Worm (Caenorhabditis elegans): ENCODE data around the gene R07B7.12.

R07B7.12 gene

ce11 chrV:12098123-12098522 lies 9.2 kb downstream of the R07B7.12 start, which contains the start of gene nhr-209:
Gene nhr-209 (plus strand): TSS chrV:12098149.
- no peak for TF ChIP-seq ama-1 (optimal IDR thresholded peaks at IDR 0.05)
- TF ChIP-seq scrt-1 (GFP tag; IDR thresholded peaks at IDR 0.05) = no peak
- TF ChIP-seq ceh-13 (GFP tag; optimal IDR thresholded peaks at IDR 0.05) = no peak
- no peak for TF ChIP-seq ets-7 (tag; optimal IDR thresholded peaks at IDR 0.05)
- no peak for TF ChIP-seq sea-1 (GFP tag; conservative IDR thresholded peaks at IDR 0.05)
- no peak for TF ChIP-seq aly-1 (tag; optimal IDR thresholded peaks at IDR 0.05)
- no peak for TF ChIP-seq F13C5.2 (tag; optimal IDR thresholded peaks at IDR 0.05)
- TF ChIP-seq tra-4 (tag; optimal IDR thresholded peaks at IDR 0.05) = no peak
- no peak for TF ChIP-seq hnd-1 (tag; optimal IDR thresholded peaks at IDR 0.05)
- TF ChIP-seq flt-1 (GFP tag; IDR thresholded peaks at IDR 0.05) = no peak
- TF ChIP-seq tbx-11 (GFP tag; IDR thresholded peaks at IDR 0.05) = no peak
- no peak for TF ChIP-seq hmbx-1 (tag; optimal IDR thresholded peaks at IDR 0.05)
- no peak for TF ChIP-seq pes-1 (GFP tag; IDR thresholded peaks at IDR 0.05)

ce11 chrV:12100794-12101343 lies 12.0 kb downstream of the R07B7.12 start, which contains the start of gene nhr-154:
Gene nhr-154 (plus strand): TSS chrV:12101293.
- no peak for TF ChIP-seq flt-1 (GFP tag; IDR thresholded peaks at IDR 0.05)
- TF ChIP-seq ceh-13 (GFP tag; optimal IDR thresholded peaks at IDR 0.05) = no peak
- TF ChIP-seq tbx-11 (GFP tag; IDR thresholded peaks at IDR 0.05) = no peak
- TF ChIP-seq ets-7 (tag; optimal IDR thresholded peaks at IDR 0.05) = no peak

DNA sequence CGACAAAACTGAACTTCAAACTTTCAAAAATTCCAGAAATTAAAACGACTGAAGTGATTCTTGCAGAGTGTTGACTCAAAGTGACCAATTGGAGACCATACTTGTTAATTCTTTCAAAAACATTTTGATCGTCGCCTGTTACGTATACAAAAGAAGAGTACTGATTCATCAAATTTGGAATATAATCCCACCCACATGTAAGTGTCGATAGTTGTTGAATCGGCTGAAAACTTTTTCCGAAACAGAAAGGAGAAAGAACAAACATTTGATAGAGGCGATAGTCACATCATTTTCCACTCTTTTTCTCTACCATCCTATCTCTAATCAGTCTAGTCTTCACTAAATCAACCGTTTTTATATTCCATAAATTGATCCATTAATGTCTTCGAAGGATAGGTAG lies 15.0 kb downstream of the R07B7.12 start, which contains the start of gene nhr-153:
nhr-153 (plus strand) TSS at position 301 of the 400 bp plus-strand sequence.
- TF ChIP-seq ceh-13 (GFP tag; optimal IDR thresholded peaks at IDR 0.05) (no peak), F13C5.2 (tag; optimal IDR thresholded peaks at IDR 0.05) (no peak), ets-7 (tag; optimal IDR thresholded peaks at IDR 0.05) (no peak), tbx-37 (GFP tag; conservative IDR thresholded peaks at IDR 0.05) (no peak), aly-1 (tag; optimal IDR thresholded peaks at IDR 0.05) (no peak), ama-1 (optimal IDR thresholded peaks at IDR 0.05) (no peak), hmbx-1 (tag; optimal IDR thresholded peaks at IDR 0.05) (no peak), tbx-11 (GFP tag; IDR thresholded peaks at IDR 0.05) (no peak), pes-1 (GFP tag; IDR thresholded peaks at IDR 0.05) (no peak), flt-1 (GFP tag; IDR thresholded peaks at IDR 0.05) (no peak), ceh-36 (tag; optimal IDR thresholded peaks at IDR 0.05) (no peak), hmg-4 (GFP tag; optimal IDR thresholded peaks at IDR 0.05) (no peak), hnd-1 (tag; optimal IDR thresholded peaks at IDR 0.05) (no peak)

- TF ChIP-seq hmg-4 (GFP tag; optimal IDR thresholded peaks at IDR 0.05) (no peak), ama-1 (optimal IDR thresholded peaks at IDR 0.05) (no peak), ceh-36 (tag; optimal IDR thresholded peaks at IDR 0.05) (no peak), pes-1 (GFP tag; IDR thresholded peaks at IDR 0.05) (no peak), ceh-13 (GFP tag; optimal IDR thresholded peaks at IDR 0.05) (no peak), F13C5.2 (tag; optimal IDR thresholded peaks at IDR 0.05) (no peak), tbx-37 (GFP tag; conservative IDR thresholded peaks at IDR 0.05) (no peak), hnd-1 (tag; optimal IDR thresholded peaks at IDR 0.05) (no peak), sea-1 (GFP tag; conservative IDR thresholded peaks at IDR 0.05) (no peak), B0310.2 (tag; optimal IDR thresholded peaks at IDR 0.05) (no peak), aly-1 (tag; optimal IDR thresholded peaks at IDR 0.05) (no peak), tbx-11 (GFP tag; IDR thresholded peaks at IDR 0.05) (no peak), ets-7 (tag; optimal IDR thresholded peaks at IDR 0.05) (no peak), tra-4 (tag; optimal IDR thresholded peaks at IDR 0.05) (no peak), scrt-1 (GFP tag; IDR thresholded peaks at IDR 0.05) (no peak), hmbx-1 (tag; optimal IDR thresholded peaks at IDR 0.05) (no peak)
These were observed 18.0 kb downstream of the R07B7.12 start, which contains the start of gene nhr-136 for ce11 chrV:12106841-12107240. Gene nhr-136 (plus strand): TSS chrV:12107141.

ce11 chrV:12111452-12111851 lies 22.6 kb downstream of the R07B7.12 start, which contains the start of gene lhpp-1:
Gene lhpp-1 (minus strand): TSS chrV:12111805.
- TF ChIP-seq hmbx-1 (tag; optimal IDR thresholded peaks at IDR 0.05) (no peak), ceh-36 (tag; optimal IDR thresholded peaks at IDR 0.05) (no peak), B0310.2 (tag; optimal IDR thresholded peaks at IDR 0.05) (no peak), tra-4 (tag; optimal IDR thresholded peaks at IDR 0.05) (no peak), aly-1 (tag; optimal IDR thresholded peaks at IDR 0.05) (no peak), sea-1 (GFP tag; conservative IDR thresholded peaks at IDR 0.05) (no peak), F13C5.2 (tag; optimal IDR thresholded peaks at IDR 0.05) (no peak), hnd-1 (tag; optimal IDR thresholded peaks at IDR 0.05) (no peak), pes-1 (GFP tag; IDR thresholded peaks at IDR 0.05) (no peak), scrt-1 (GFP tag; IDR thresholded peaks at IDR 0.05) (no peak)

DNA sequence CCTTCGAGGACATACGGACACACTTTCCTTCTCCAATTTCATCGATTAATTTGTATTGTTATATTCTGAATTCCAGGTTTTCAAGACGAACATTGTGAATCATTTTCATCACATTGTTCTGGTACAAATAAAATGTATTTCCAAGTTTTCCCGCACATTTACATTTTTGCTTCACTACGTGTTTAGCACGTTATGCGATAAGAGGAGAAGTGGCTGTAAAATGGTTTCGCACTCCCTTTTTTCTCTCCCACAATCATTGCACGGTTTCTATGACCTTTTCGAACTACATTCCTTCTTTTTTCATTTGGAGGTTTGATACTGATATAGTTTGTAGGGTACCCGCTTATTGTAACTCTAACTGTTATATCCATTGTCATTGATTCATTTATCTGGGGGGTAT lies 24.9 kb downstream of the R07B7.12 start:
- TF ChIP-seq hmg-4 (GFP tag; optimal IDR thresholded peaks at IDR 0.05) (no peak), hnd-1 (tag; optimal IDR thresholded peaks at IDR 0.05) (no peak), aly-1 (tag; optimal IDR thresholded peaks at IDR 0.05) (no peak), F13C5.2 (tag; optimal IDR thresholded peaks at IDR 0.05) (no peak), sea-1 (GFP tag; conservative IDR thresholded peaks at IDR 0.05) (no peak), pes-1 (GFP tag; IDR thresholded peaks at IDR 0.05) (no peak), tra-4 (tag; optimal IDR thresholded peaks at IDR 0.05) (no peak), ceh-36 (tag; optimal IDR thresholded peaks at IDR 0.05) (no peak), tbx-37 (GFP tag; conservative IDR thresholded peaks at IDR 0.05) (no peak), ets-7 (tag; optimal IDR thresholded peaks at IDR 0.05) (no peak), hmbx-1 (tag; optimal IDR thresholded peaks at IDR 0.05) (no peak), B0310.2 (tag; optimal IDR thresholded peaks at IDR 0.05) (no peak), ceh-13 (GFP tag; optimal IDR thresholded peaks at IDR 0.05) (no peak), tbx-11 (GFP tag; IDR thresholded peaks at IDR 0.05) (no peak), scrt-1 (GFP tag; IDR thresholded peaks at IDR 0.05) (no peak), flt-1 (GFP tag; IDR thresholded peaks at IDR 0.05) (no peak)

- TF ChIP-seq ets-7 (tag; optimal IDR thresholded peaks at IDR 0.05) (no peak), ama-1 (optimal IDR thresholded peaks at IDR 0.05) (no peak), ceh-13 (GFP tag; optimal IDR thresholded peaks at IDR 0.05) (no peak), flt-1 (GFP tag; IDR thresholded peaks at IDR 0.05) (no peak), hmbx-1 (tag; optimal IDR thresholded peaks at IDR 0.05) (no peak), ceh-36 (tag; optimal IDR thresholded peaks at IDR 0.05) (no peak), tbx-37 (GFP tag; conservative IDR thresholded peaks at IDR 0.05) (no peak), pes-1 (GFP tag; IDR thresholded peaks at IDR 0.05) (no peak), sea-1 (GFP tag; conservative IDR thresholded peaks at IDR 0.05) (no peak), tra-4 (tag; optimal IDR thresholded peaks at IDR 0.05) (no peak), hmg-4 (GFP tag; optimal IDR thresholded peaks at IDR 0.05) (no peak), aly-1 (tag; optimal IDR thresholded peaks at IDR 0.05) (no peak), tbx-11 (GFP tag; IDR thresholded peaks at IDR 0.05) (no peak), F13C5.2 (tag; optimal IDR thresholded peaks at IDR 0.05) (no peak)
These were observed 25.8 kb downstream of the R07B7.12 start, which contains the start of gene spin-1 for ce11 chrV:12114693-12115092. Gene spin-1 (plus strand): TSS chrV:12114993.
